Worm (Caenorhabditis elegans): ENCODE data around the gene srw-130.

DNA sequence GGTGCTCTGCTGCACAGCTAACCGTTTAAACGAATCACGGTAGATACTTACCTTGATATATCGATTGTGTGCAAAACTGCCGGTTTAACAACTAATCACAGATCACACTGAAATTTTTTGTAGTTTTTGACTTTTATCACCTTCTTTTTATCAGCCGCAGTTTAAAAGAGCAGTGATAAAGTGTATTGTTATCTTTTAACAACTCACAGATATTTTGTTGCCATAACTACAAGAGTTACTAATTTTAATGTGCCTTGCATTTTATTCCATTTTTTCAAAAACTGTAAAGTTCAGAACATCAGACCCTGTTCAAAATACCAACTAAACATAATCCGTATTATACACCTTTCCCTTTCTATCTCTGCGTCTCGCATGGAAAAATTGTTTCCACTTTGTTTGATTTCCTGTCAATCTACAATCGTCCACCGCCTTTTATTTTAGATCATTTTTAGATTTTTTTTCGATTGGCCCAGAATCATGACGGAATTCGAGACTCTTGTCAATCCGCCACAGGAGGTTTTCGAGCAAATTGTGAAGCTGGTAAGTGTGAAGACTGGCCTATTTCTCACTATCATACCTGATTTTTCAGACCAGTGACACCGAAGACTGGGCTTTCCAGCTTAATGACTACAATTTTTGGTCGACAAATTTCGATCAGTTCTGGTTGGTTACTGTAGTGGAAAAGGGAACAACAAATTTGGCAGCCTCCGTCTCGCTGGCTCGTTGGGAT, 4.2 kb upstream of the srw-130 start, which contains the start of gene T24A6.20:
- no peak for TF ChIP-seq dao-5 (tag; optimal IDR thresholded peaks at IDR 0.05)
- TF ChIP-seq him-1 (tag; optimal IDR thresholded peaks at IDR 0.05) = no peak
- TF ChIP-seq W03F9.2 (tag; optimal IDR thresholded peaks at IDR 0.05) = no peak

Data from whole organism, L4/young adult.